Fruit fly (Drosophila melanogaster) S2 (cell line): ENCODE results near the gene CG34135.

Experiments
- CG8478 ChIP-seq: fragments of >200 bp; optimal IDR thresholded peaks from 2 replicates; lab custom pipeline; 2018
- CTCF ChIP-seq, 2 experiments: fragments of >200 bp; optimal IDR thresholded peaks; 2 replicates each; lab custom pipeline; 2018

DNA sequence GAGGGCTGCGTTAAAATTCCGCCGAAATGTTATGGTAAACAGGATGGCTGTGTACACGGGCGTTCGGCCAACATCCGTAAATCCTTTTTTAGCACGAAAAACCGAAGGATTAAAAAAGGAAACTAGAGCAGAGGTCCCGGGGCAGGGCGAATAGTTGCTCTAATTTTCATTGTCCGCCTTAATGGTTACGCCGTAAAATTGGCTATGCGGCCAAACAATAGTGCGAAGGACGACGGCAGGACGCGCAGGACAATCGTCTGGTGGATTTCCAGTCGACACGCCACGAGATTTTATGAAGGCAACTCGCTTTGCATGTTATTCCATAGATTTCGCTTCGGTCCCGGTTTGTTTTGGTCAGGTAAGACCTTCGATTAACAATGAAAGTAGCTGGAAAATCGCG is 67.3 kb downstream of the CG34135 start:
- TF ChIP-seq CG8478 (lab: Kevin White, UChicago) (no peak), CTCF (optimal IDR thresholded peaks at IDR 0.05; lab: Kevin White, UChicago) (no peak)
